Fruit fly (Drosophila melanogaster) whole organism, embryonic: ENCODE results near the gene mbt.

ENCODE experiments used
- Adf1 ChIP-seq: fragments of 200-800 bp; sonication (Bioruptor generic); IDR thresholded peaks from 2 replicates; pipeline ENCODE4 v1.3.6; 2022; ENCODE audit warnings: missing biosample characterization, missing genetic modification characterization
- Blimp-1 ChIP-seq: fragments of 200-800 bp; sonication (Bioruptor generic); optimal IDR thresholded peaks from 3 replicates; lab custom pipeline; 2018; ENCODE audit warnings: missing biosample characterization, missing genetic modification characterization, mild to moderate bottlenecking, moderate library complexity, missing genetic modification reagents
- CG10959 ChIP-seq: fragments of 200-800 bp; sonication (Bioruptor generic); IDR thresholded peaks from 2 replicates; pipeline ENCODE4 v1.3.6; 2022; ENCODE audit warnings: missing biosample characterization, missing genetic modification characterization
- CG11560 ChIP-seq: fragments of 200-800 bp; sonication (Bioruptor generic); IDR thresholded peaks from 3 replicates; pipeline ENCODE4 v1.3.6; 2022; ENCODE audit warnings: missing biosample characterization, missing genetic modification characterization
- CG12071 ChIP-seq: fragments of 200-800 bp; sonication (Bioruptor generic); optimal IDR thresholded peaks from 3 replicates; lab custom pipeline; 2018; ENCODE audit warnings: missing biosample characterization, mild to moderate bottlenecking, missing genetic modification characterization
- CG15479 ChIP-seq: fragments of 200-800 bp; sonication (Bioruptor generic); optimal IDR thresholded peaks from 3 replicates; lab custom pipeline; 2019; ENCODE audit warnings: missing biosample characterization, mild to moderate bottlenecking, missing genetic modification characterization, moderate library complexity
- CG17328 ChIP-seq: fragments of 200-800 bp; sonication (Bioruptor generic); IDR thresholded peaks from 2 replicates; pipeline ENCODE4 v1.3.6; 2022; ENCODE audit warnings: missing biosample characterization, missing genetic modification characterization
- CG17612 ChIP-seq: fragments of 200-800 bp; sonication (Bioruptor generic); IDR thresholded peaks from 2 replicates; pipeline ENCODE4 v1.3.6; 2022; ENCODE audit warnings: missing biosample characterization, missing genetic modification characterization
- CG17829 ChIP-seq: fragments of 200-800 bp; optimal IDR thresholded peaks from 2 replicates; lab custom pipeline; 2019; ENCODE audit warnings: missing biosample characterization, mild to moderate bottlenecking, missing genetic modification characterization, moderate library complexity
- CG17912 ChIP-seq: fragments of 200-800 bp; sonication (Bioruptor generic); optimal IDR thresholded peaks from 2 replicates; lab custom pipeline; 2018; ENCODE audit warnings: missing biosample characterization, mild to moderate bottlenecking, missing genetic modification characterization
- CG18764 ChIP-seq: fragments of 200-800 bp; sonication (Bioruptor generic); optimal IDR thresholded peaks from 3 replicates; lab custom pipeline; 2016; ENCODE audit warnings: missing biosample characterization, missing genetic modification characterization
- CG30020 ChIP-seq: fragments of 200-800 bp; optimal IDR thresholded peaks from 2 replicates; lab custom pipeline; 2019; ENCODE audit warnings: missing biosample characterization, mild to moderate bottlenecking, missing genetic modification characterization, moderate library complexity
- CG3281 ChIP-seq: fragments of 200-800 bp; sonication (Bioruptor generic); optimal IDR thresholded peaks from 3 replicates; lab custom pipeline; 2017; ENCODE audit warnings: missing biosample characterization, mild to moderate bottlenecking, missing genetic modification characterization
- CG34376 ChIP-seq: fragments of 200-800 bp; sonication (Bioruptor generic); optimal IDR thresholded peaks from 2 replicates; lab custom pipeline; 2018; ENCODE audit warnings: missing biosample characterization, mild to moderate bottlenecking, missing genetic modification characterization
- CG4404 ChIP-seq: fragments of 200-800 bp; sonication (Bioruptor generic); IDR thresholded peaks from 2 replicates; pipeline ENCODE4 v1.3.6; 2022; ENCODE audit warnings: missing biosample characterization, missing genetic modification characterization
- CG4730 ChIP-seq: fragments of 200-800 bp; sonication (Bioruptor generic); IDR thresholded peaks from 2 replicates; pipeline ENCODE4 v1.3.6; 2022; ENCODE audit warnings: missing biosample characterization, missing genetic modification characterization
- CG4854 ChIP-seq: fragments of 200-800 bp; sonication (Bioruptor generic); optimal IDR thresholded peaks from 2 replicates; lab custom pipeline; 2016; ENCODE audit warnings: missing biosample characterization, missing genetic modification characterization, inconsistent platforms
- CG9817 ChIP-seq: fragments of 200-800 bp; sonication (Bioruptor generic); optimal IDR thresholded peaks from 2 replicates; lab custom pipeline; 2018; ENCODE audit warnings: missing biosample characterization, mild to moderate bottlenecking, missing genetic modification characterization, moderate library complexity
- CrebB ChIP-seq: fragments of 200-800 bp; sonication (Bioruptor generic); optimal IDR thresholded peaks from 3 replicates; lab custom pipeline; 2018; ENCODE audit warnings: missing biosample characterization, mild to moderate bottlenecking, missing genetic modification characterization
- D ChIP-seq, 2 experiments: fragments of 200-800 bp in 1 of 2; fragments of >200 bp in 1 of 2; sonication (Bioruptor generic) in 1 of 2; optimal IDR thresholded peaks; 2 replicates in 1 of 2; 3 replicates in 1 of 2; lab custom pipeline; 2017; ENCODE audit warnings: mild to moderate bottlenecking in 1 of 2, missing biosample characterization in 1 of 2, missing genetic modification characterization in 1 of 2, missing genetic modification reagents in 1 of 2
- Dbx ChIP-seq: fragments of 200-800 bp; sonication (Bioruptor generic); IDR thresholded peaks from 3 replicates; pipeline ENCODE4 v1.3.6; 2022; ENCODE audit warnings: missing biosample characterization, missing genetic modification characterization
- Dll ChIP-seq: fragments of 200-800 bp; sonication (Bioruptor generic); IDR thresholded peaks from 4 replicates; pipeline ENCODE4 v1.3.6; 2022; ENCODE audit warnings: missing biosample characterization, missing genetic modification characterization; ENCODE audit not compliant: partially characterized antibody
- Eip74EF ChIP-seq, 2 experiments: fragments of 200-800 bp in 1 of 2; fragments of >200 bp in 1 of 2; sonication (Bioruptor generic) in 1 of 2; optimal IDR thresholded peaks; 2 replicates each; lab custom pipeline; 2017 to 2019; ENCODE audit warnings: missing biosample characterization in 2 of 2, missing genetic modification characterization in 2 of 2, mild to moderate bottlenecking in 1 of 2, moderate library complexity in 1 of 2
- GATAe ChIP-seq: fragments of 200-800 bp; sonication (Bioruptor generic); conservative IDR thresholded peaks from 2 replicates; pipeline ENCODE4 v1.3.6; 2022; ENCODE audit warnings: missing biosample characterization, missing genetic modification characterization
- HLH4C ChIP-seq: fragments of 200-800 bp; sonication (Bioruptor generic); IDR thresholded peaks from 3 replicates; pipeline ENCODE4 v1.3.6; 2022; ENCODE audit warnings: missing biosample characterization, missing genetic modification characterization; ENCODE audit not compliant: partially characterized antibody
- HLH54F ChIP-seq: fragments of 200-800 bp; sonication (Bioruptor generic); optimal IDR thresholded peaks from 3 replicates; lab custom pipeline; 2016; ENCODE audit warnings: missing biosample characterization, missing genetic modification characterization
- NC2α ChIP-seq: fragments of 200-800 bp; sonication (Bioruptor generic); optimal IDR thresholded peaks from 2 replicates; lab custom pipeline; 2016; ENCODE audit warnings: missing biosample characterization, missing genetic modification characterization
- Nf-YC ChIP-seq: fragments of 200-800 bp; optimal IDR thresholded peaks from 3 replicates; lab custom pipeline; 2019; ENCODE audit warnings: missing biosample characterization, mild to moderate bottlenecking, missing genetic modification characterization, moderate library complexity
- Rx ChIP-seq: fragments of 200-800 bp; sonication (Bioruptor generic); IDR thresholded peaks from 2 replicates; pipeline ENCODE4 v1.3.6; 2022; ENCODE audit warnings: missing biosample characterization, missing genetic modification characterization
- Six4 ChIP-seq: fragments of 200-800 bp; sonication (Bioruptor generic); optimal IDR thresholded peaks from 2 replicates; lab custom pipeline; 2016; ENCODE audit warnings: missing biosample characterization, missing genetic modification characterization
- amos ChIP-seq: fragments of 200-800 bp; sonication (Bioruptor generic); IDR thresholded peaks from 2 replicates; pipeline ENCODE4 v1.3.6; 2022; ENCODE audit warnings: missing biosample characterization, missing genetic modification characterization; ENCODE audit not compliant: partially characterized antibody
- br ChIP-seq: fragments of >200 bp; optimal IDR thresholded peaks from 2 replicates; lab custom pipeline; 2017
- cad ChIP-seq: fragments of >200 bp; optimal IDR thresholded peaks from 2 replicates; lab custom pipeline; 2017; ENCODE audit warnings: missing biosample characterization, missing genetic modification characterization
- caup ChIP-seq: fragments of 200-800 bp; sonication (Bioruptor generic); optimal IDR thresholded peaks from 3 replicates; lab custom pipeline; 2017; ENCODE audit warnings: missing biosample characterization, mild to moderate bottlenecking, missing genetic modification characterization, moderate library complexity; ENCODE audit not compliant: severe bottlenecking
- dan ChIP-seq: fragments of 200-800 bp; sonication (Bioruptor generic); IDR thresholded peaks from 2 replicates; pipeline ENCODE4 v1.3.6; 2022; ENCODE audit warnings: missing biosample characterization, missing genetic modification characterization
- fd64A ChIP-seq: fragments of 200-800 bp; sonication (Bioruptor generic); optimal IDR thresholded peaks from 3 replicates; lab custom pipeline; 2018; ENCODE audit warnings: missing biosample characterization, mild to moderate bottlenecking, missing genetic modification characterization
- jing ChIP-seq: fragments of 200-800 bp; sonication (Bioruptor generic); optimal IDR thresholded peaks from 2 replicates; lab custom pipeline; 2018; ENCODE audit warnings: missing biosample characterization, mild to moderate bottlenecking, missing genetic modification characterization
- kni ChIP-seq: fragments of 200-800 bp; sonication (Bioruptor generic); optimal IDR thresholded peaks from 3 replicates; lab custom pipeline; 2017; ENCODE audit warnings: mild to moderate bottlenecking, missing biosample characterization, missing genetic modification reagents, missing genetic modification characterization
- nerfin-1 ChIP-seq: fragments of 200-800 bp; sonication (Bioruptor generic); optimal IDR thresholded peaks from 3 replicates; lab custom pipeline; 2019; ENCODE audit warnings: missing biosample characterization, mild to moderate bottlenecking, missing genetic modification characterization, moderate library complexity
- nom ChIP-seq: fragments of 200-800 bp; sonication (Bioruptor generic); optimal IDR thresholded peaks from 2 replicates; lab custom pipeline; 2017; ENCODE audit warnings: missing biosample characterization, missing genetic modification characterization, mild to moderate bottlenecking, moderate library complexity, missing genetic modification reagents
- pb ChIP-seq: fragments of 200-800 bp; sonication (Bioruptor generic); optimal IDR thresholded peaks from 3 replicates; lab custom pipeline; 2016; ENCODE audit warnings: missing biosample characterization, missing genetic modification characterization
- pfk ChIP-seq: fragments of 200-800 bp; sonication (Bioruptor generic); optimal IDR thresholded peaks from 2 replicates; lab custom pipeline; 2018; ENCODE audit warnings: missing biosample characterization, mild to moderate bottlenecking, missing genetic modification characterization, moderate library complexity
- prd ChIP-seq, 3 experiments: fragments of >200 bp in 2 of 3; fragments of 200-800 bp in 1 of 3; sonication (Bioruptor generic) in 1 of 3; optimal IDR thresholded peaks in 2 of 3; IDR thresholded peaks in 1 of 3; 2 replicates in 2 of 3; 3 replicates in 1 of 3; pipeline versions ENCODE4 v1.3.6 to Lab custom; 2017 to 2022; ENCODE audit warnings: missing biosample characterization in 1 of 3, missing genetic modification characterization in 1 of 3
- ranshi ChIP-seq: fragments of 200-800 bp; sonication (Bioruptor generic); IDR thresholded peaks from 2 replicates; pipeline ENCODE4 v1.3.6; 2022; ENCODE audit warnings: missing biosample characterization, missing genetic modification characterization
- row ChIP-seq: fragments of 200-800 bp; sonication (Bioruptor generic); IDR thresholded peaks from 3 replicates; pipeline ENCODE4 v1.3.6; 2022; ENCODE audit warnings: missing biosample characterization, missing genetic modification characterization
- shn ChIP-seq: fragments of 200-800 bp; sonication (Bioruptor generic); optimal IDR thresholded peaks from 3 replicates; lab custom pipeline; 2016; ENCODE audit warnings: missing biosample characterization, missing genetic modification characterization
- sisA ChIP-seq: fragments of 200-800 bp; sonication (Bioruptor generic); IDR thresholded peaks from 2 replicates; pipeline ENCODE4 v1.3.6; 2022; ENCODE audit warnings: missing biosample characterization, missing genetic modification characterization
- sug ChIP-seq: fragments of 200-800 bp; optimal IDR thresholded peaks from 2 replicates; lab custom pipeline; 2019; ENCODE audit warnings: missing biosample characterization, mild to moderate bottlenecking, missing genetic modification characterization, moderate library complexity
- wek ChIP-seq: fragments of 200-800 bp; sonication (Bioruptor generic); optimal IDR thresholded peaks from 3 replicates; lab custom pipeline; 2018; ENCODE audit warnings: missing biosample characterization, mild to moderate bottlenecking, missing genetic modification characterization, moderate library complexity

Gene mbt

DNA sequence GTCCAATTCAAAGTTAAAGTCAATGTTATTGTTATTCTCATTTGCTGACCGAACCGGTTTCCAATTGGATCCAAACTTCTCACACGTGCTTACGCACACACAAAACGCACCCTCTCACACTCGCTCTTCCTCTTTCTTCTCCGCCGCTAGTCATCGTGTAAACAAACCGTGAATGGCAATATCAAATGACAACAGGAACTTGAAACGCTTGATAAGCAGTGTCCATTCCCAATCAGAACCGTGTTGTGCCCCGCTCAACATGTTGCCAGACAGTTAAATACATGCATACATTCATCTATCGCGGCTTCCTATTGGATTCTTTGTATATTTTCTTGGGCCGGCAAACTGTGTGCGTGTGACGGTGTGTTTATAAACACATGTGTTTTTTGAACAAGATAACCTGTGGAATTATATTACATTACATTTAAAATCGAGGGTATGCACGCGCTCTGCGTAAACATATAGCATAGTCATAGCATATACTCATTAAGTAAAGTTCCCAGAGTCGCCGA is 45.3 kb downstream of the mbt start (continued):
- TF ChIP-seq prd (optimal IDR thresholded peaks at IDR 0.05; lab: Kevin White, UChicago) = no peak
- TF ChIP-seq prd (GFP tag; IDR thresholded peaks at IDR 0.05; lab: Robert Waterston, UW) = no peak
- TF ChIP-seq Eip74EF (GFP tag; optimal IDR thresholded peaks at IDR 0.05; lab: Kevin White, UChicago) = no peak
- 0 out of 4 replicates have a peak, but pooled peaks have one; percentile 13 for TF ChIP-seq Dll (GFP tag; lab: Robert Waterston, UW)
- no peak for TF ChIP-seq CG10959 (GFP tag; lab: Robert Waterston, UW)
- peak; percentile 41 for TF ChIP-seq CG12071 (GFP tag; lab: Kevin White, UChicago)
- TF ChIP-seq CrebB (tag; lab: Kevin White, UChicago) = peak; percentile 49
- peak; percentile 5 for TF ChIP-seq nerfin-1 (tag; lab: Kevin White, UChicago)
- TF ChIP-seq NC2α = no peak
- TF ChIP-seq HLH54F (GFP tag; lab: Kevin White, UChicago) = no peak
- no peak for TF ChIP-seq CG17912 (GFP tag; lab: Kevin White, UChicago)
- peak; percentile 53 for TF ChIP-seq CG17829 (tag; lab: Kevin White, UChicago)
- peak; percentile 11 for TF ChIP-seq Blimp-1 (GFP tag; lab: Kevin White, UChicago)
- TF ChIP-seq GATAe (GFP tag; lab: Robert Waterston, UW) = no peak
- TF ChIP-seq jing = no peak
- no peak for TF ChIP-seq CG4730 (GFP tag; lab: Robert Waterston, UW)
- TF ChIP-seq Adf1 (GFP tag; lab: Robert Waterston, UW) = no peak
- TF ChIP-seq shn (GFP tag; lab: Kevin White, UChicago) = no peak
- TF ChIP-seq pfk (GFP tag; lab: Kevin White, UChicago) = no peak
- no peak for TF ChIP-seq HLH4C (GFP tag; lab: Robert Waterston, UW)
- TF ChIP-seq row (GFP tag; lab: Robert Waterston, UW) = 0 out of 3 replicates have a peak, but pooled peaks have one; percentile 19
- no peak for TF ChIP-seq ranshi (GFP tag; lab: Robert Waterston, UW)
- peak; percentile 18 for TF ChIP-seq wek
- no peak for TF ChIP-seq Dbx (GFP tag; lab: Robert Waterston, UW)
- no peak for TF ChIP-seq pb (GFP tag; lab: Kevin White, UChicago)
- TF ChIP-seq sug (tag; lab: Kevin White, UChicago) = peak; percentile 71
- no peak for TF ChIP-seq CG30020 (tag; lab: Kevin White, UChicago)
- TF ChIP-seq caup (GFP tag; lab: Kevin White, UChicago) = peak; percentile 64
- TF ChIP-seq kni (GFP tag; lab: Kevin White, UChicago) = peak; percentile 82
- TF ChIP-seq dan (GFP tag; lab: Robert Waterston, UW) = no peak
- TF ChIP-seq CG18764 (GFP tag; lab: Kevin White, UChicago) = no peak
- no peak for TF ChIP-seq D (optimal IDR thresholded peaks at IDR 0.05; lab: Kevin White, UChicago)
- TF ChIP-seq D (GFP tag; optimal IDR thresholded peaks at IDR 0.05; lab: Kevin White, UChicago) = peak; percentile 11
- peak; percentile 73 for TF ChIP-seq Nf-YC (tag; lab: Kevin White, UChicago)
- no peak for TF ChIP-seq CG9817 (tag; lab: Kevin White, UChicago)
- TF ChIP-seq CG4854 (GFP tag; lab: Kevin White, UChicago) = no peak
- TF ChIP-seq CG17612 (GFP tag; lab: Robert Waterston, UW) = no peak
- TF ChIP-seq CG17328 (GFP tag; lab: Robert Waterston, UW) = no peak
- TF ChIP-seq br (lab: Kevin White, UChicago) = no peak
- TF ChIP-seq sisA (GFP tag; lab: Robert Waterston, UW) = no peak
- TF ChIP-seq CG15479 (GFP tag; lab: Kevin White, UChicago) = peak; percentile 5
- no peak for TF ChIP-seq CG3281 (GFP tag; lab: Kevin White, UChicago)
- TF ChIP-seq amos (GFP tag; lab: Robert Waterston, UW) = peak; percentile 22; the same call in 1 of the 2 replicates
- TF ChIP-seq CG34376 (GFP tag; lab: Kevin White, UChicago) = peak; percentile 83
- TF ChIP-seq CG11560 = no peak
- no peak for TF ChIP-seq nom (GFP tag; lab: Kevin White, UChicago)
- TF ChIP-seq Six4 (GFP tag; lab: Kevin White, UChicago) = peak; percentile 48
- no peak for TF ChIP-seq fd64A (GFP tag; lab: Kevin White, UChicago)
- TF ChIP-seq cad = no peak
- no peak for TF ChIP-seq CG4404 (GFP tag; lab: Robert Waterston, UW)
- TF ChIP-seq Rx = no peak
